Worm (Caenorhabditis elegans): ENCODE results near the gene F40G12.9.

- TF ChIP-seq him-1 (tag; optimal IDR thresholded peaks at IDR 0.05) (no peak), dao-5 (tag; optimal IDR thresholded peaks at IDR 0.05) (no peak)
These were observed 45.3 kb downstream of the F40G12.9 start, which contains the start of gene F47B8.5 for ce11 chrV:14327776-14328175.
